Fruit fly (Drosophila melanogaster) whole organism, prepupa: ENCODE results near the gene CG32428.

Source experiments
- Blimp-1 ChIP-seq: fragments of 200-800 bp; sonication (Bioruptor generic); optimal IDR thresholded peaks from 3 replicates; lab custom pipeline; 2017; ENCODE audit warnings: missing biosample characterization, missing genetic modification characterization, mild to moderate bottlenecking, moderate library complexity, missing genetic modification reagents
- CG10631 ChIP-seq: fragments of 200-800 bp; sonication (Bioruptor generic); optimal IDR thresholded peaks from 2 replicates; lab custom pipeline; 2016; ENCODE audit warnings: missing biosample characterization, missing genetic modification characterization
- CG10669 ChIP-seq: fragments of 200-800 bp; sonication (Bioruptor generic); optimal IDR thresholded peaks from 3 replicates; lab custom pipeline; 2018; ENCODE audit warnings: missing biosample characterization, mild to moderate bottlenecking, missing genetic modification characterization, moderate library complexity
- CG11294 ChIP-seq: fragments of 200-800 bp; sonication (Bioruptor generic); IDR thresholded peaks from 2 replicates; pipeline ENCODE4 v1.3.6; 2022; ENCODE audit warnings: missing biosample characterization, missing genetic modification characterization
- CG11762 ChIP-seq: fragments of 200-800 bp; sonication (Bioruptor generic); optimal IDR thresholded peaks from 3 replicates; lab custom pipeline; 2016; ENCODE audit warnings: missing biosample characterization, missing genetic modification characterization; ENCODE audit not compliant: insufficient read depth
- CG11902 ChIP-seq: fragments of 200-800 bp; sonication (Bioruptor generic); optimal IDR thresholded peaks from 3 replicates; lab custom pipeline; 2016; ENCODE audit warnings: missing biosample characterization, missing genetic modification characterization
- CG15336 ChIP-seq: fragments of 200-800 bp; sonication (Bioruptor generic); IDR thresholded peaks from 2 replicates; pipeline ENCODE4 v1.3.6; 2022; ENCODE audit warnings: missing biosample characterization, missing genetic modification characterization
- CG1621 ChIP-seq: fragments of 200-800 bp; sonication (Bioruptor generic); optimal IDR thresholded peaks from 3 replicates; lab custom pipeline; 2018; ENCODE audit warnings: missing biosample characterization, mild to moderate bottlenecking, missing genetic modification characterization
- CG16779 ChIP-seq: fragments of 200-800 bp; sonication (Bioruptor generic); optimal IDR thresholded peaks from 3 replicates; lab custom pipeline; 2017; ENCODE audit warnings: missing biosample characterization, mild to moderate bottlenecking, missing genetic modification characterization
- CG3032 ChIP-seq: fragments of 200-800 bp; optimal IDR thresholded peaks from 2 replicates; lab custom pipeline; 2019; ENCODE audit warnings: missing biosample characterization, mild to moderate bottlenecking, missing genetic modification characterization, moderate library complexity
- CG31627 ChIP-seq: fragments of 200-800 bp; sonication (Bioruptor generic); optimal IDR thresholded peaks from 3 replicates; lab custom pipeline; 2016; ENCODE audit warnings: missing biosample characterization, missing genetic modification characterization
- CG34406 ChIP-seq: fragments of 200-800 bp; sonication (Bioruptor generic); optimal IDR thresholded peaks from 3 replicates; lab custom pipeline; 2016; ENCODE audit warnings: missing biosample characterization, missing genetic modification characterization
- CG6163 ChIP-seq: fragments of 200-800 bp; sonication (Bioruptor generic); IDR thresholded peaks from 3 replicates; pipeline ENCODE4 v1.3.6; 2022; ENCODE audit warnings: missing biosample characterization, missing genetic modification characterization
- CG6276 ChIP-seq: fragments of 200-800 bp; sonication (Bioruptor generic); optimal IDR thresholded peaks from 2 replicates; lab custom pipeline; 2017; ENCODE audit warnings: missing biosample characterization, mild to moderate bottlenecking, missing genetic modification characterization
- CG6792 ChIP-seq: fragments of 200-800 bp; sonication (Bioruptor generic); optimal IDR thresholded peaks from 3 replicates; lab custom pipeline; 2016; ENCODE audit warnings: missing biosample characterization, missing genetic modification characterization
- CG6808 ChIP-seq: fragments of 200-800 bp; sonication (Bioruptor generic); optimal IDR thresholded peaks from 3 replicates; lab custom pipeline; 2017; ENCODE audit warnings: missing biosample characterization, missing genetic modification characterization, mild to moderate bottlenecking, moderate library complexity, missing genetic modification reagents
- CG6854 ChIP-seq: fragments of 200-800 bp; sonication (Bioruptor generic); optimal IDR thresholded peaks from 2 replicates; lab custom pipeline; 2017; ENCODE audit warnings: missing biosample characterization, mild to moderate bottlenecking, missing genetic modification characterization
- CG7368 ChIP-seq: fragments of 200-800 bp; sonication (Bioruptor generic); optimal IDR thresholded peaks from 3 replicates; lab custom pipeline; 2016; ENCODE audit warnings: missing biosample characterization, missing genetic modification characterization
- CG8319 ChIP-seq: fragments of 200-800 bp; sonication (Bioruptor generic); optimal IDR thresholded peaks from 3 replicates; lab custom pipeline; 2016; ENCODE audit warnings: missing biosample characterization, missing genetic modification characterization
- CG9139 ChIP-seq: fragments of 200-800 bp; sonication (Bioruptor generic); optimal IDR thresholded peaks from 3 replicates; lab custom pipeline; 2017; ENCODE audit warnings: missing biosample characterization, mild to moderate bottlenecking, missing genetic modification characterization
- Eip78C ChIP-seq: fragments of 200-800 bp; sonication (Bioruptor generic); peaks from one replicate; lab custom pipeline; 2016; ENCODE audit warnings: missing biosample characterization, missing genetic modification characterization
- Eip93F ChIP-seq: fragments of 200-800 bp; sonication (Bioruptor generic); optimal IDR thresholded peaks from 2 replicates; lab custom pipeline; 2016; ENCODE audit warnings: missing biosample characterization, mild to moderate bottlenecking, missing genetic modification characterization
- Ets21C ChIP-seq: fragments of 200-800 bp; sonication (Bioruptor generic); optimal IDR thresholded peaks from 3 replicates; lab custom pipeline; 2016; ENCODE audit warnings: missing biosample characterization, missing genetic modification characterization
- Ets96B ChIP-seq: fragments of 200-800 bp; optimal IDR thresholded peaks from 2 replicates; lab custom pipeline; 2019; ENCODE audit warnings: missing biosample characterization, mild to moderate bottlenecking, missing genetic modification characterization, moderate library complexity
- Gug ChIP-seq: fragments of 200-800 bp; sonication (Bioruptor generic); IDR thresholded peaks from 2 replicates; pipeline ENCODE4 v1.3.6; 2022; ENCODE audit warnings: missing biosample characterization, missing genetic modification characterization
- Hr38 ChIP-seq: sonication (Bioruptor generic); optimal IDR thresholded peaks from 2 replicates; lab custom pipeline; 2016; ENCODE audit warnings: missing biosample characterization, missing genetic modification characterization
- Hr39 ChIP-seq: fragments of 200-800 bp; sonication (Bioruptor generic); optimal IDR thresholded peaks from 2 replicates; lab custom pipeline; 2016; ENCODE audit warnings: missing biosample characterization, missing genetic modification characterization
- Hr4 ChIP-seq: fragments of 200-800 bp; sonication (Bioruptor generic); optimal IDR thresholded peaks from 3 replicates; lab custom pipeline; 2016; ENCODE audit warnings: missing biosample characterization, missing genetic modification characterization
- Lpt ChIP-seq: fragments of 200-800 bp; sonication (Bioruptor generic); optimal IDR thresholded peaks from 3 replicates; lab custom pipeline; 2016; ENCODE audit warnings: missing biosample characterization, missing genetic modification characterization
- Met ChIP-seq: fragments of 200-800 bp; sonication (Bioruptor generic); optimal IDR thresholded peaks from 3 replicates; lab custom pipeline; 2016; ENCODE audit warnings: missing biosample characterization, missing genetic modification characterization
- OdsH ChIP-seq: fragments of 200-800 bp; sonication (Bioruptor generic); optimal IDR thresholded peaks from 3 replicates; lab custom pipeline; 2016; ENCODE audit warnings: missing biosample characterization, missing genetic modification characterization
- Smox ChIP-seq: fragments of 200-800 bp; sonication (Bioruptor generic); optimal IDR thresholded peaks from 3 replicates; lab custom pipeline; 2016; ENCODE audit warnings: missing biosample characterization, missing genetic modification characterization
- Sox102F ChIP-seq: fragments of 200-800 bp; sonication (Bioruptor generic); optimal IDR thresholded peaks from 2 replicates; lab custom pipeline; 2016; ENCODE audit warnings: missing biosample characterization, mild to moderate bottlenecking, missing genetic modification characterization
- Sox14 ChIP-seq: fragments of 200-800 bp; sonication (Bioruptor generic); optimal IDR thresholded peaks from 3 replicates; lab custom pipeline; 2016; ENCODE audit warnings: missing biosample characterization, missing genetic modification characterization
- Sox15 ChIP-seq: fragments of 200-800 bp; sonication (Bioruptor generic); optimal IDR thresholded peaks from 3 replicates; lab custom pipeline; 2016; ENCODE audit warnings: missing biosample characterization, missing genetic modification characterization
- achi ChIP-seq: fragments of 200-800 bp; sonication (Bioruptor generic); optimal IDR thresholded peaks from 3 replicates; lab custom pipeline; 2016; ENCODE audit warnings: missing biosample characterization, missing genetic modification characterization
- acj6 ChIP-seq: fragments of 200-800 bp; sonication (Bioruptor generic); optimal IDR thresholded peaks from 3 replicates; lab custom pipeline; 2016; ENCODE audit warnings: missing biosample characterization, missing genetic modification characterization
- cyc ChIP-seq: fragments of 200-800 bp; sonication (Bioruptor generic); optimal IDR thresholded peaks from 3 replicates; lab custom pipeline; 2016; ENCODE audit warnings: missing biosample characterization, missing genetic modification characterization
- dac ChIP-seq: fragments of 200-800 bp; sonication (Bioruptor generic); optimal IDR thresholded peaks from 2 replicates; lab custom pipeline; 2017; ENCODE audit warnings: missing biosample characterization, mild to moderate bottlenecking, missing genetic modification characterization
- dsx ChIP-seq: fragments of 200-800 bp; optimal IDR thresholded peaks from 3 replicates; lab custom pipeline; 2019; ENCODE audit warnings: missing biosample characterization, mild to moderate bottlenecking, missing genetic modification characterization, moderate library complexity; ENCODE audit not compliant: poor library complexity, severe bottlenecking
- eg ChIP-seq: fragments of 200-800 bp; sonication (Bioruptor generic); IDR thresholded peaks from 3 replicates; pipeline ENCODE4 v1.3.6; 2022; ENCODE audit warnings: missing biosample characterization, missing genetic modification characterization
- esn ChIP-seq: fragments of 200-800 bp; sonication (Bioruptor generic); optimal IDR thresholded peaks from 2 replicates; lab custom pipeline; 2016; ENCODE audit warnings: missing biosample characterization, mild to moderate bottlenecking, missing genetic modification characterization, moderate library complexity
- fd59A ChIP-seq: fragments of 200-800 bp; sonication (Bioruptor generic); optimal IDR thresholded peaks from 2 replicates; lab custom pipeline; 2017; ENCODE audit warnings: missing biosample characterization, mild to moderate bottlenecking, missing genetic modification characterization, missing genetic modification reagents
- fkh ChIP-seq: fragments of 200-800 bp; sonication (Bioruptor generic); optimal IDR thresholded peaks from 3 replicates; lab custom pipeline; 2017; ENCODE audit warnings: missing biosample characterization, mild to moderate bottlenecking, missing genetic modification characterization, moderate library complexity
- lz ChIP-seq: fragments of 200-800 bp; sonication (Bioruptor generic); optimal IDR thresholded peaks from 3 replicates; lab custom pipeline; 2016; ENCODE audit warnings: missing biosample characterization, missing genetic modification characterization
- net ChIP-seq: fragments of 200-800 bp; sonication (Bioruptor generic); optimal IDR thresholded peaks from 3 replicates; lab custom pipeline; 2016; ENCODE audit warnings: missing biosample characterization, missing genetic modification characterization
- pdm3 ChIP-seq: fragments of 200-800 bp; sonication (Bioruptor generic); optimal IDR thresholded peaks from 3 replicates; lab custom pipeline; 2016; ENCODE audit warnings: missing biosample characterization, missing genetic modification characterization
- salr ChIP-seq, 2 experiments: fragments of 200-800 bp; sonication (Bioruptor generic); optimal IDR thresholded peaks; 3 replicates each; lab custom pipeline; 2016 to 2018; ENCODE audit warnings: missing biosample characterization in 2 of 2, missing genetic modification characterization in 2 of 2, mild to moderate bottlenecking in 1 of 2
- ss ChIP-seq, 2 experiments: fragments of 200-800 bp; sonication (Bioruptor generic); optimal IDR thresholded peaks; 2 replicates in 1 of 2; 3 replicates in 1 of 2; lab custom pipeline; 2017 to 2018; ENCODE audit warnings: mild to moderate bottlenecking in 2 of 2, missing biosample characterization in 2 of 2, missing genetic modification characterization in 2 of 2, moderate library complexity in 1 of 2
- svp ChIP-seq: fragments of 200-800 bp; sonication (Bioruptor generic); peaks from one replicate; lab custom pipeline; 2016; ENCODE audit warnings: missing biosample characterization, missing genetic modification characterization

CG32428 gene

DNA sequence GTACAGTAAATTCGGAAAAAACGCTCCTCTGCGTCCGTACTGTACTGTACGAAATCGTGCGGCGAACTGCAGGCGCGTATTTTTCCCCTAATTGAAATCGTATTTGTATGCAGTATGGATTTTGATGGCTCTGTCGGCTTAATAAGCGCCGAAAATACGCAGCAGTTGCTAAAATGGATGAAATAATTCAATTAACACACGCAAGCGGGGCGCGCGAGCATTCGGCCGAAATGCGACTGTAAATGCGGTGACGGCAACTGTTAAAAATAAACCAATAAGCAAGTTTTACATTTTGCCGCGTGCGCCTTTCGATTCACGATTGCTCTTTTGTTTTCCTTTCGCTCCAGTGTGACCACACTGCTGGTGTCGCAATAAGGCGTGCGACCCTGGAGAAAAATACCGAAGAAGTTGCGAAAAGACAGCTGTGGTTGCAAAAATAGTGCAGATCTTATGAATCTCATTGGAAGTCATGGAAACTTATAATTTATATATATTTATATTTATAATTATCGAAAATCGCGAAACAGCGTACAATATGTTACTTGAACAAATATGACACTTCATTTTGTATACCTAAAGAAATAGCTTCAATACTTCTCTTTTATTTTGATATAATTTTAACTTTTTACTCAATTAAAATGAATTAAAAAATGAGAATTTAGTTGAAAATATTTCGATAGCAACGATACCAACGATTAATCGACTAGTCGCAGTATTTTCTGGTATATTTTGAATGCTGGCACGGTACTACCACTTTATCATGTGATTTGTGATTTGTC, at the start of gene CG32428, which contains the start of gene CG5969:
Gene CG32428, minus strand, starts transcription at position 703 of the 779 bp plus-strand sequence.
Gene CG5969, plus strand, starts transcription at position 763 of the 779 bp plus-strand sequence.
- peak; percentile 75 for TF ChIP-seq Ets96B (tag; lab: Kevin White, UChicago)
- TF ChIP-seq net (GFP tag; lab: Kevin White, UChicago), result peak; percentile 57
- peak; percentile 62 for TF ChIP-seq esn (GFP tag; lab: Kevin White, UChicago)
- peak; percentile 83 for TF ChIP-seq CG15336 (GFP tag; lab: Robert Waterston, UW)
- TF ChIP-seq achi (GFP tag; lab: Kevin White, UChicago), result peak; percentile 81
- peak; percentile 71 for TF ChIP-seq CG10669 (GFP tag; lab: Kevin White, UChicago)
- peak; percentile 78 for TF ChIP-seq Eip78C
- no peak for TF ChIP-seq fd59A (GFP tag; lab: Kevin White, UChicago)
- peak; percentile 79 for TF ChIP-seq CG10631 (GFP tag; lab: Kevin White, UChicago)
- TF ChIP-seq Ets21C, result peak; percentile 34
- TF ChIP-seq CG6163 (GFP tag; lab: Robert Waterston, UW), result peak; percentile 88
- peak; percentile 85 for TF ChIP-seq svp
- TF ChIP-seq Met (GFP tag; lab: Kevin White, UChicago), result peak; percentile 47
- no peak for TF ChIP-seq Hr38
- TF ChIP-seq Hr39 (GFP tag; lab: Kevin White, UChicago), result peak; percentile 51
- peak; percentile 61 for TF ChIP-seq CG7368 (GFP tag; lab: Kevin White, UChicago)
- TF ChIP-seq Eip93F (GFP tag; lab: Kevin White, UChicago), result peak; percentile 64
- TF ChIP-seq Smox (GFP tag; lab: Kevin White, UChicago), result peak; percentile 50
- TF ChIP-seq dac, result peak; percentile 16
- TF ChIP-seq lz (GFP tag; lab: Kevin White, UChicago), result peak; percentile 45
- TF ChIP-seq Blimp-1, result peak; percentile 46
- TF ChIP-seq Hr4, result peak; percentile 62
- peak; percentile 58 for TF ChIP-seq CG11902 (GFP tag; lab: Kevin White, UChicago)
- TF ChIP-seq CG6808 (GFP tag; lab: Kevin White, UChicago), result peak; percentile 48
- no peak for TF ChIP-seq CG6854 (GFP tag; lab: Kevin White, UChicago)
- peak; percentile 61 for TF ChIP-seq fkh (GFP tag; lab: Kevin White, UChicago)
- peak; percentile 80 for TF ChIP-seq CG34406
- peak; percentile 28 for TF ChIP-seq CG8319 (GFP tag; lab: Kevin White, UChicago)
- no peak for TF ChIP-seq Lpt (GFP tag; lab: Kevin White, UChicago)
- TF ChIP-seq CG11762, result peak; percentile 41
- TF ChIP-seq eg (GFP tag; lab: Robert Waterston, UW), result peak; percentile 90
- TF ChIP-seq Sox102F (GFP tag; lab: Kevin White, UChicago), result peak; percentile 47
- TF ChIP-seq CG31627 (GFP tag; lab: Kevin White, UChicago), result peak; percentile 47
- peak; percentile 42 for TF ChIP-seq CG16779 (tag; lab: Kevin White, UChicago)
- peak; percentile 84 for TF ChIP-seq CG3032 (tag; lab: Kevin White, UChicago)
- TF ChIP-seq Sox14 (GFP tag; lab: Kevin White, UChicago), result peak; percentile 64
- TF ChIP-seq acj6 (GFP tag; lab: Kevin White, UChicago), result peak; percentile 73
- peak; percentile 71 for TF ChIP-seq OdsH (GFP tag; lab: Kevin White, UChicago)
- peak; percentile 71 for TF ChIP-seq Gug (GFP tag; lab: Robert Waterston, UW)
- TF ChIP-seq cyc (GFP tag; lab: Kevin White, UChicago), result peak; percentile 53
- TF ChIP-seq CG1621 (tag; lab: Kevin White, UChicago), result peak; percentile 11
- TF ChIP-seq ss (GFP tag; optimal IDR thresholded peaks at IDR 0.05; lab: Kevin White, UChicago), result peak; percentile 38 to 64
- peak; percentile 27 to 52 for TF ChIP-seq salr (GFP tag; optimal IDR thresholded peaks at IDR 0.05; lab: Kevin White, UChicago)
- TF ChIP-seq CG6276 (GFP tag; lab: Kevin White, UChicago), result peak; percentile 56
- TF ChIP-seq Sox15 (GFP tag; lab: Kevin White, UChicago), result peak; percentile 55
- TF ChIP-seq CG9139 (GFP tag; lab: Kevin White, UChicago), result no peak
- TF ChIP-seq pdm3, result peak; percentile 62
- TF ChIP-seq CG11294 (GFP tag; lab: Robert Waterston, UW), result peak; percentile 53
- peak; percentile 60 for TF ChIP-seq CG6792 (GFP tag; lab: Kevin White, UChicago)
- TF ChIP-seq dsx, result peak; percentile 64
